Fruit fly (Drosophila melanogaster): ENCODE data around the gene beg.

beg gene

dm6 chr3L:17012017-17012719 lies 23.3 kb upstream of the beg start, which contains the start of gene CG3764 (continued):
- TF ChIP-seq Bteb2 (GFP tag; optimal IDR thresholded peaks at IDR 0.05) (peak; percentile 32), CG15479 (GFP tag; optimal IDR thresholded peaks at IDR 0.05) (no peak), CG6689 (GFP tag; IDR thresholded peaks at IDR 0.05) (peak; percentile 54; the same call in 1 of the 2 replicates), ase (GFP tag; IDR thresholded peaks at IDR 0.05) (0 out of 3 replicates have a peak, but pooled peaks have one; percentile 27), CG10979 (tag; optimal IDR thresholded peaks at IDR 0.05) (peak; percentile 56), CG10654 (GFP tag; optimal IDR thresholded peaks at IDR 0.05) (peak; percentile 67), onecut (GFP tag; IDR thresholded peaks at IDR 0.05) (peak; percentile 72), Sox102F (GFP tag; optimal IDR thresholded peaks at IDR 0.05) (peak; percentile 46), CrebB (tag; optimal IDR thresholded peaks at IDR 0.05) (peak; percentile 88), NfI (GFP tag; optimal IDR thresholded peaks at IDR 0.05) (peak; percentile 85), Dad (GFP tag; optimal IDR thresholded peaks at IDR 0.05) (peak; percentile 75), vfl (GFP tag; optimal IDR thresholded peaks at IDR 0.05) (peak; percentile 40), Hr51 (GFP tag; optimal IDR thresholded peaks at IDR 0.05) (peak; percentile 55 to 75), CG12104 (GFP tag; optimal IDR thresholded peaks at IDR 0.05) (peak; percentile 74), CG9609 (GFP tag; optimal IDR thresholded peaks at IDR 0.05) (peak; percentile 63), ranshi (GFP tag; IDR thresholded peaks at IDR 0.05) (peak; percentile 44; the same call in 1 of the 2 replicates), dan (GFP tag; IDR thresholded peaks at IDR 0.05) (no peak), luna (GFP tag; optimal IDR thresholded peaks at IDR 0.05) (no peak), lola (GFP tag; optimal IDR thresholded peaks at IDR 0.05) (peak in 1 of 3 experiments; percentile 54), en (GFP tag; optimal IDR thresholded peaks at IDR 0.05) (peak; percentile 65), CG12659 (GFP tag; optimal IDR thresholded peaks at IDR 0.05) (peak; percentile 95), danr (GFP tag; IDR thresholded peaks at IDR 0.05) (peak; percentile 42; the same call in 1 of the 2 replicates), CG10209 (GFP tag; optimal IDR thresholded peaks at IDR 0.05) (peak; percentile 86), CG6854 (GFP tag; optimal IDR thresholded peaks at IDR 0.05) (peak; percentile 81), ttk (GFP tag; IDR thresholded peaks at IDR 0.05) (peak; percentile 62), CG31224 (GFP tag; IDR thresholded peaks at IDR 0.05) (peak; percentile 29; the same call in 1 of the 2 replicates), dimm (GFP tag; IDR thresholded peaks at IDR 0.05) (no peak), Ravus (GFP tag; IDR thresholded peaks at IDR 0.05) (no peak), Ssrp (tag; optimal IDR thresholded peaks at IDR 0.05) (no peak), CG1233 (GFP tag; optimal IDR thresholded peaks at IDR 0.05) (peak; percentile 89), CG9817 (tag; optimal IDR thresholded peaks at IDR 0.05) (peak; percentile 55), Fer1 (GFP tag; optimal IDR thresholded peaks at IDR 0.05) (peak; percentile 90), esg (GFP tag; conservative IDR thresholded peaks at IDR 0.05) (no peak), cato (GFP tag; optimal IDR thresholded peaks at IDR 0.05; ENCODE audit: borderline replicate concordance) (peak; percentile 34), gem (tag; optimal IDR thresholded peaks at IDR 0.05) (peak; percentile 60), ap (GFP tag; IDR thresholded peaks at IDR 0.05) (no peak), tio (GFP tag; optimal IDR thresholded peaks at IDR 0.05) (peak; percentile 57), br (optimal IDR thresholded peaks at IDR 0.05) (no peak), CG32767 (GFP tag; IDR thresholded peaks at IDR 0.05) (peak; percentile 88), dmrt99B (tag; optimal IDR thresholded peaks at IDR 0.05) (peak; percentile 68), CG7271 (tag; optimal IDR thresholded peaks at IDR 0.05) (peak; percentile 72), Xrp1 (GFP tag; IDR thresholded peaks at IDR 0.05) (peak; percentile 65), chinmo (GFP tag; IDR thresholded peaks at IDR 0.05; ENCODE audit: partially characterized antibody) (peak; percentile 99), gcm (GFP tag; optimal IDR thresholded peaks at IDR 0.05) (peak; percentile 74), CG5180 (GFP tag; optimal IDR thresholded peaks at IDR 0.05) (peak; percentile 73), CG4854 (GFP tag; optimal IDR thresholded peaks at IDR 0.05) (peak; percentile 73), rib (GFP tag; IDR thresholded peaks at IDR 0.05) (peak; percentile 94), her (GFP tag; optimal IDR thresholded peaks at IDR 0.05) (peak; percentile 71), pnt (GFP tag; optimal IDR thresholded peaks at IDR 0.05) (peak; percentile 60)

Data from whole organism, embryonic.